Worm (Caenorhabditis elegans): ENCODE measurements around the gene R11G1.7.

DNA sequence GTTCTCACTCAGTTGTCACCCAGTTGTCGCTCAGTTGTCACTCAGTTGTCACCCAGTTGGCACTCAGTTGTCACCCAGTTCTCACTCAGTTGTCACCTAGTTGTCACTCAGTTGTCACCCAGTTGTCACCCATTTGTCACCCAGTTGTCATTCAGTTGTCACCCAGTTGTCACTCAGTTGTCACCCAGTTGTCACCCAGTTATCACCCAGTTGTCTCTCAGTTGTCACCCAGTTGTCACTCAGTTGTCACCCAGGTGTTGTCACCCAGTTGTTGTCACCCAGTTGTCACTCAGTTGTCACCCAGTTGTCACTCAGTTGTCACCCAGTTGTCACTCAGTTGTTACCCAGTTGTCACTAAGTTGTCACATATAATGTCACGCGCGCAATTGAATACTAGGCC is 24.5 kb upstream of the R11G1.7 start:
- no peak for TF ChIP-seq skn-1 (tag; optimal IDR thresholded peaks at IDR 0.05)
- TF ChIP-seq nhr-6 (tag; optimal IDR thresholded peaks at IDR 0.05) = no peak
- no peak for TF ChIP-seq ztf-11 (tag; optimal IDR thresholded peaks at IDR 0.05)
- no peak for TF ChIP-seq blmp-1 (tag; optimal IDR thresholded peaks at IDR 0.05; ENCODE audit: insufficient read depth)
- no peak for TF ChIP-seq R02D3.7 (tag; optimal IDR thresholded peaks at IDR 0.05)
- TF ChIP-seq lsy-2 (tag; optimal IDR thresholded peaks at IDR 0.05) = no peak
- no peak for TF ChIP-seq dmd-4 (tag; optimal IDR thresholded peaks at IDR 0.05)
- TF ChIP-seq fos-1 (tag; optimal IDR thresholded peaks at IDR 0.05) = no peak
- no peak for TF ChIP-seq nhr-77 (tag; optimal IDR thresholded peaks at IDR 0.05)
- no peak for TF ChIP-seq nhr-237 (tag; optimal IDR thresholded peaks at IDR 0.05)
